Worm (Caenorhabditis elegans) whole organism, young adult: ENCODE measurements around the gene serp-1.2.

Experiments
- C06A6.2 ChIP-seq: fragments of 200-800 bp; sonication (Bioruptor generic); conservative IDR thresholded peaks from 2 replicates; pipeline ENCODE4 v1.3.6; 2022; ENCODE audit warnings: missing genetic modification characterization, missing compliant biosample characterization
- F33H1.4 ChIP-seq: fragments of 200-800 bp; sonication (Bioruptor generic); IDR thresholded peaks from 2 replicates; pipeline ENCODE4 v1.3.6; 2022; ENCODE audit warnings: missing genetic modification reagents, missing genetic modification characterization, missing compliant biosample characterization
- F39B2.1 ChIP-seq: fragments of 200-800 bp; sonication (Bioruptor generic); IDR thresholded peaks from 2 replicates; pipeline ENCODE4 v1.3.6; 2022; ENCODE audit warnings: missing genetic modification reagents, missing genetic modification characterization, missing compliant biosample characterization
- K11D2.4 ChIP-seq: fragments of 200-800 bp; sonication (Bioruptor generic); IDR thresholded peaks from 2 replicates; pipeline ENCODE4 v1.3.6; 2022; ENCODE audit warnings: missing genetic modification reagents, missing genetic modification characterization, missing compliant biosample characterization
- K12H6.12 ChIP-seq: fragments of 200-800 bp; sonication (Bioruptor generic); optimal IDR thresholded peaks from 2 replicates; lab custom pipeline; 2018; ENCODE audit warnings: mild to moderate bottlenecking, missing genetic modification characterization, missing compliant biosample characterization
- Y53F4B.3 ChIP-seq: fragments of 200-800 bp; sonication (Bioruptor generic); IDR thresholded peaks from 2 replicates; pipeline ENCODE4 v1.3.6; 2022; ENCODE audit warnings: missing genetic modification reagents, missing genetic modification characterization, missing compliant biosample characterization
- Y53G8AR.9 ChIP-seq: fragments of 200-800 bp; sonication (Bioruptor generic); conservative IDR thresholded peaks from 2 replicates; pipeline ENCODE4 v1.3.6; 2022; ENCODE audit warnings: missing genetic modification reagents, missing genetic modification characterization, missing compliant biosample characterization
- Y56A3A.18 ChIP-seq: fragments of 200-800 bp; sonication (Bioruptor generic); IDR thresholded peaks from 2 replicates; pipeline ENCODE4 v1.3.6; 2022; ENCODE audit warnings: missing genetic modification reagents, missing genetic modification characterization, missing compliant biosample characterization
- Y79H2A.3 ChIP-seq: fragments of 200-800 bp; sonication (Bioruptor generic); conservative IDR thresholded peaks from 2 replicates; pipeline ENCODE4 v1.3.6; 2022; ENCODE audit warnings: missing genetic modification reagents, missing genetic modification characterization, missing compliant biosample characterization
- akir-1 ChIP-seq: fragments of 200-800 bp; sonication (Bioruptor generic); optimal IDR thresholded peaks from 2 replicates; lab custom pipeline; 2018; ENCODE audit warnings: mild to moderate bottlenecking, missing genetic modification characterization, moderate library complexity, missing compliant biosample characterization
- atf-7 ChIP-seq: sonication (generic microtip); optimal IDR thresholded peaks from 2 replicates; lab custom pipeline; 2017; ENCODE audit warnings: mild to moderate bottlenecking, missing genetic modification characterization, missing compliant biosample characterization
- attf-5 ChIP-seq: fragments of 200-800 bp; sonication (Bioruptor generic); optimal IDR thresholded peaks from 2 replicates; lab custom pipeline; 2018; ENCODE audit warnings: mild to moderate bottlenecking, missing genetic modification characterization, missing compliant biosample characterization
- cebp-1 ChIP-seq, 2 experiments: fragments of 200-800 bp in 1 of 2; sonication (Bioruptor generic) in 1 of 2; sonication (generic microtip) in 1 of 2; IDR thresholded peaks in 1 of 2; optimal IDR thresholded peaks in 1 of 2; 2 replicates each; pipeline versions ENCODE4 v1.3.6 to Lab custom; 2017 to 2022; ENCODE audit warnings: missing compliant biosample characterization in 2 of 2, missing genetic modification characterization in 2 of 2, mild to moderate bottlenecking in 1 of 2, missing genetic modification reagents in 1 of 2, moderate library complexity in 1 of 2
- cebp-2 ChIP-seq: fragments of 200-800 bp; sonication (Bioruptor generic); IDR thresholded peaks from 2 replicates; pipeline ENCODE4 v1.3.6; 2022; ENCODE audit warnings: missing genetic modification characterization, missing compliant biosample characterization
- ceh-79 ChIP-seq: sonication (generic microtip); optimal IDR thresholded peaks from 2 replicates; lab custom pipeline; 2017; ENCODE audit warnings: mild to moderate bottlenecking, missing genetic modification characterization, missing compliant biosample characterization
- chd-7 ChIP-seq: sonication (generic microtip); optimal IDR thresholded peaks from 2 replicates; lab custom pipeline; 2016; ENCODE audit warnings: mild to moderate bottlenecking, missing genetic modification characterization, moderate library complexity, missing compliant biosample characterization
- dox-1 ChIP-seq: fragments of 200-800 bp; sonication (Bioruptor generic); IDR thresholded peaks from 2 replicates; pipeline ENCODE4 v1.3.6; 2022; ENCODE audit warnings: missing genetic modification reagents, missing genetic modification characterization, missing compliant biosample characterization
- egrh-3 ChIP-seq: fragments of 200-800 bp; sonication (Bioruptor generic); IDR thresholded peaks from 2 replicates; pipeline ENCODE4 v1.3.6; 2022; ENCODE audit warnings: missing genetic modification reagents, missing genetic modification characterization, missing compliant biosample characterization
- ets-4 ChIP-seq: fragments of 200-800 bp; sonication (Bioruptor generic); optimal IDR thresholded peaks from 2 replicates; lab custom pipeline; 2018; ENCODE audit warnings: mild to moderate bottlenecking, missing genetic modification characterization, missing compliant biosample characterization
- hmg-1.2 ChIP-seq: fragments of 200-800 bp; sonication (Bioruptor generic); IDR thresholded peaks from 2 replicates; pipeline ENCODE4 v1.3.6; 2022; ENCODE audit warnings: missing genetic modification reagents, missing genetic modification characterization, missing compliant biosample characterization
- lag-1 ChIP-seq: fragments of 200-800 bp; sonication (Bioruptor generic); IDR thresholded peaks from 2 replicates; pipeline ENCODE4 v1.3.6; 2022; ENCODE audit warnings: missing genetic modification reagents, missing genetic modification characterization, missing compliant biosample characterization
- lin-35 ChIP-seq, 3 experiments: fragments of 150-350 bp in 2 of 3; sonication (generic microtip) in 1 of 3; optimal IDR thresholded peaks; 2 replicates each; lab custom pipeline; 2014 to 2018; ENCODE audit warnings: missing biosample characterization in 3 of 3, missing genetic modification characterization in 3 of 3, missing genetic modification reagents in 3 of 3
- lsy-27 ChIP-seq: sonication (generic microtip); optimal IDR thresholded peaks from 2 replicates; lab custom pipeline; 2017; ENCODE audit warnings: missing genetic modification characterization, mild to moderate bottlenecking, missing compliant biosample characterization, antibody characterized with exemption, missing genotype, borderline replicate concordance; ENCODE audit not compliant: insufficient read depth
- madf-3 ChIP-seq: fragments of 200-800 bp; sonication (Bioruptor generic); IDR thresholded peaks from 2 replicates; pipeline ENCODE4 v1.3.6; 2022; ENCODE audit warnings: missing genetic modification reagents, missing genetic modification characterization, missing compliant biosample characterization
- madf-8 ChIP-seq: fragments of 200-800 bp; sonication (Bioruptor generic); conservative IDR thresholded peaks from 2 replicates; pipeline ENCODE4 v1.3.6; 2022; ENCODE audit warnings: missing genetic modification reagents, missing genetic modification characterization, missing compliant biosample characterization
- mcd-1 ChIP-seq: fragments of 200-800 bp; sonication (Bioruptor generic); IDR thresholded peaks from 2 replicates; pipeline ENCODE4 v1.3.6; 2022; ENCODE audit warnings: missing genetic modification reagents, missing genetic modification characterization, missing compliant biosample characterization
- nfya-1 ChIP-seq: sonication (generic microtip); optimal IDR thresholded peaks from 2 replicates; lab custom pipeline; 2017; ENCODE audit warnings: antibody characterized with exemption, missing compliant biosample characterization, missing genetic modification characterization, borderline replicate concordance; ENCODE audit not compliant: insufficient read depth
- nfya-2 ChIP-seq: fragments of 200-800 bp; sonication (Bioruptor generic); IDR thresholded peaks from 2 replicates; pipeline ENCODE4 v1.3.6; 2022; ENCODE audit warnings: missing genetic modification reagents, missing genetic modification characterization, missing compliant biosample characterization
- nfyb-1 ChIP-seq: fragments of 200-800 bp; sonication (Bioruptor generic); IDR thresholded peaks from 2 replicates; pipeline ENCODE4 v1.3.6; 2022; ENCODE audit warnings: missing genetic modification reagents, missing genetic modification characterization, missing compliant biosample characterization
- nhr-179 ChIP-seq: sonication (generic microtip); optimal IDR thresholded peaks from 2 replicates; lab custom pipeline; 2016; ENCODE audit warnings: mild to moderate bottlenecking, missing genetic modification characterization, missing compliant biosample characterization
- nhr-27 ChIP-seq: fragments of 200-800 bp; sonication (Bioruptor generic); optimal IDR thresholded peaks from 2 replicates; lab custom pipeline; 2018; ENCODE audit warnings: mild to moderate bottlenecking, missing genetic modification characterization, moderate library complexity, missing compliant biosample characterization
- nhr-80 ChIP-seq: sonication (generic microtip); optimal IDR thresholded peaks from 2 replicates; lab custom pipeline; 2016; ENCODE audit warnings: missing genetic modification characterization, missing compliant biosample characterization
- pbrm-1 ChIP-seq: fragments of 200-800 bp; sonication (Bioruptor generic); IDR thresholded peaks from 2 replicates; pipeline ENCODE4 v1.3.6; 2022; ENCODE audit warnings: missing genetic modification reagents, missing genetic modification characterization, missing compliant biosample characterization
- snpc-1.3 ChIP-seq: sonication (generic microtip); optimal IDR thresholded peaks from 2 replicates; lab custom pipeline; 2017; ENCODE audit warnings: missing genetic modification characterization, mild to moderate bottlenecking, missing compliant biosample characterization, antibody characterized with exemption, moderate library complexity, missing genotype, missing genetic modification reagents; ENCODE audit not compliant: insufficient read depth
- snpc-4 ChIP-seq, 5 experiments: fragments of 150-350 bp in 1 of 5; sonication (generic microtip) in 4 of 5; optimal IDR thresholded peaks; 2 replicates each; lab custom pipeline; 2014 to 2018; ENCODE audit warnings: missing genetic modification characterization in 5 of 5, missing biosample characterization in 3 of 5, antibody characterized with exemption in 2 of 5, mild to moderate bottlenecking in 2 of 5, missing compliant biosample characterization in 2 of 5, missing genotype in 2 of 5, moderate library complexity in 2 of 5, missing genetic modification reagents in 1 of 5
- tlf-1 ChIP-seq: fragments of 200-800 bp; sonication (Bioruptor generic); optimal IDR thresholded peaks from 2 replicates; lab custom pipeline; 2018; ENCODE audit warnings: mild to moderate bottlenecking, missing genetic modification characterization, missing compliant biosample characterization
- xnd-1 ChIP-seq: sonication (generic microtip); optimal IDR thresholded peaks from 2 replicates; lab custom pipeline; 2016; ENCODE audit warnings: missing genotype, missing genetic modification reagents, missing genetic modification characterization, missing compliant biosample characterization
- zfh-2 ChIP-seq: fragments of 200-800 bp; sonication (Bioruptor generic); conservative IDR thresholded peaks from 2 replicates; pipeline ENCODE4 v1.3.6; 2022; ENCODE audit warnings: missing genetic modification reagents, missing genetic modification characterization, missing compliant biosample characterization
- zim-3 ChIP-seq: sonication (generic microtip); optimal IDR thresholded peaks from 2 replicates; lab custom pipeline; 2017; ENCODE audit warnings: mild to moderate bottlenecking, missing genetic modification characterization, moderate library complexity, missing compliant biosample characterization
- ztf-28 ChIP-seq: fragments of 200-800 bp; sonication (Bioruptor generic); IDR thresholded peaks from 2 replicates; pipeline ENCODE4 v1.3.6; 2022; ENCODE audit warnings: missing genetic modification reagents, missing genetic modification characterization, missing compliant biosample characterization
- ztf-6 ChIP-seq: fragments of 200-800 bp; sonication (Bioruptor generic); IDR thresholded peaks from 2 replicates; pipeline ENCODE4 v1.3.6; 2022; ENCODE audit warnings: missing genetic modification reagents, missing genetic modification characterization, missing compliant biosample characterization

Gene serp-1.2

DNA sequence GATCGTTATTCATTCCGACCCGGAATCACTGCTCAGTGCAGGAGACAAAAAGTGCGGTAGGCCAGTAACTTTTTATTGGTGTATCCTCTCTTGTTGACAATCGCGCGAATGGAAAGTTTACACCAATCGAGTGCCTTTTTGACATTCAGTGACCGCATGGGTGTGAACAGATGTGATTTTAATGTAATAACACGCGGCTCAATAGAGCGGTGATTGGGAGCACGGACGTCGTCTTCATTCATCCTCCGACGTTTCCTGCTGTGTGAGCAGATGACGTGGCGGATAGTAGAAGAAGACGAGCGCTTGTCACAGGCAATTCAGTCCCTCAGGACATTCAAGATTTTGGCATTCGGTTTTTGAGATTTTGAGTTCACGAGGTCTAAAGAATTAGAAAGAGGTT, 42.9 kb upstream of the serp-1.2 start:
- TF ChIP-seq dox-1 (GFP tag; lab: Robert Waterston, UW) (no peak), akir-1 (no peak), nfya-2 (no peak), zim-3 (tag; lab: Kevin White, UChicago) (no peak), madf-3 (GFP tag; lab: Robert Waterston, UW) (no peak), xnd-1 (tag; lab: Kevin White, UChicago) (no peak), snpc-4 (GFP tag; optimal IDR thresholded peaks at IDR 0.05; lab: Kevin White, UChicago) (no peak), snpc-4 (tag; optimal IDR thresholded peaks at IDR 0.05; lab: Kevin White, UChicago) (no peak), nhr-80 (tag; lab: Kevin White, UChicago) (no peak), F33H1.4 (GFP tag; lab: Robert Waterston, UW) (no peak), ztf-28 (GFP tag; lab: Robert Waterston, UW) (no peak), Y53F4B.3 (no peak), pbrm-1 (no peak), hmg-1.2 (no peak), tlf-1 (no peak), lsy-27 (tag; lab: Kevin White, UChicago) (no peak), nfya-1 (tag; lab: Kevin White, UChicago) (no peak), K11D2.4 (GFP tag; lab: Robert Waterston, UW) (no peak), ets-4 (GFP tag; lab: Kevin White, UChicago) (no peak), F39B2.1 (GFP tag; lab: Robert Waterston, UW) (no peak), nhr-27 (tag; lab: Kevin White, UChicago) (no peak)

- TF ChIP-seq nfyb-1 (GFP tag; lab: Robert Waterston, UW), result 0 out of 2 replicates have a peak, but pooled peaks have one; percentile 24
- TF ChIP-seq K12H6.12 (tag; lab: Kevin White, UChicago), result peak; percentile 12
- no peak for TF ChIP-seq cebp-1 (GFP tag; IDR thresholded peaks at IDR 0.05; lab: Robert Waterston, UW)
- peak; percentile 11 for TF ChIP-seq cebp-1 (tag; optimal IDR thresholded peaks at IDR 0.05; lab: Kevin White, UChicago)
- TF ChIP-seq chd-7 (tag; lab: Kevin White, UChicago), result peak; percentile 15
- 0 out of 2 replicates have a peak, but pooled peaks have one; percentile 16 for TF ChIP-seq egrh-3 (GFP tag; lab: Robert Waterston, UW)
- peak; percentile 42; the same call in 1 of the 2 replicates for TF ChIP-seq hmg-1.2
- TF ChIP-seq mcd-1, result 0 out of 2 replicates have a peak, but pooled peaks have one; percentile 27
- TF ChIP-seq atf-7 (tag; lab: Kevin White, UChicago), result no peak
- TF ChIP-seq lag-1 (GFP tag; lab: Robert Waterston, UW), result no peak
These were observed 42.2 kb upstream of the serp-1.2 start for ce11 chrIV:8183313-8183712.

- TF ChIP-seq K12H6.12 (tag; lab: Kevin White, UChicago) (no peak), cebp-1 (GFP tag; IDR thresholded peaks at IDR 0.05; lab: Robert Waterston, UW) (no peak), cebp-1 (tag; optimal IDR thresholded peaks at IDR 0.05; lab: Kevin White, UChicago) (peak; percentile 21), attf-5 (peak; percentile 1), Y56A3A.18 (GFP tag; lab: Robert Waterston, UW) (0 out of 2 replicates have a peak, but pooled peaks have one; percentile 64), hmg-1.2 (peak; percentile 17; the same call in 1 of the 2 replicates), nfya-2 (no peak), Y79H2A.3 (GFP tag; lab: Robert Waterston, UW) (peak; percentile 32; the same call in 1 of the 2 replicates), nhr-179 (tag; lab: Kevin White, UChicago) (no peak), cebp-2 (no peak), snpc-1.3 (tag; lab: Kevin White, UChicago) (peak; percentile 9), Y53G8AR.9 (0 out of 2 replicates have a peak, but pooled peaks have one; percentile 37), ztf-6 (GFP tag; lab: Robert Waterston, UW) (no peak), C06A6.2 (GFP tag; lab: Robert Waterston, UW) (no peak), ceh-79 (peak; percentile 60), madf-8 (no peak), K11D2.4 (GFP tag; lab: Robert Waterston, UW) (no peak), lin-35 (GFP tag; optimal IDR thresholded peaks at IDR 0.05; lab: Kevin White, UChicago) (no peak), xnd-1 (tag; lab: Kevin White, UChicago) (peak; percentile 8), zfh-2 (GFP tag; lab: Robert Waterston, UW) (no peak), nhr-80 (tag; lab: Kevin White, UChicago) (no peak)
These were observed 36.9 kb upstream of the serp-1.2 start for ce11 chrIV:8188421-8189112.
